Fruit fly (Drosophila melanogaster): ENCODE data around the gene CG7567.

Gene CG7567

DNA sequence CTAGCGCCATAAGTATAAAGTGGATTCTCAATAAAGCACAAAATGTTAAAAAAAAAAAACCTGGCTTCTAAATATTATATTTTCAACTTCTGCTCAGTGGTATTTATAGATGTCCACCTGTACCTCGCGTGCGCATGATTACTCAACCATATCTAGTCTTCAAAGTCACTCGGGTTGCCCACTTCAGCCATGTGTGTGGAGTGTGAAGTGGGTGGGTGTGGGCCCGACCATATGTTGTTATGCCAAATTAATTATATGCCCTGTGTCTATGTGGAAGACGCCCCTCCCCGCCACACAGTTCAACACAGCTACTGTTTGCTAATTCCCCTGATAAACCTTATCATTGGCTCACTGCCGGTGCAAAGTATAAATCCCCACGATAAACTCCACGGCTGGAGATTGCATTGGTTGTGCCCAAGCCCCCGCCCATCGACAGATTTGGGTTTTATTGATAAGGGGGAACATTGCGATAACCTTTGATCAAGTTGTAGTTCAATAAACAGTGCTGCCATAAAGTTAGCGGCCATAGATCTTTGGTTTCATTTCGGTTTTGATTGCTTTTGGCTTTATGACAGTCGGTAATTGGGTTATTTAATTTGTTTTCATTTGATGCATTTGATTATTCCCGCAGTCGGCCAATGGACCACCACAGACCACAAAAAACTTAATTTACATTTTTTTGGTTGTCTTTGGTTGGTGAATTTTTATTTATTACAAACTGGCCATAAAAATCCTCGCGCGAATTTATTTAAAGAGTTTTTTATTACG lies 33.0 kb upstream of the CG7567 start (continued):
- TF ChIP-seq CG13894 (tag; optimal IDR thresholded peaks at IDR 0.05) = no peak
- no peak for TF ChIP-seq CG6689 (GFP tag; IDR thresholded peaks at IDR 0.05)
- no peak for TF ChIP-seq NC2α (GFP tag; optimal IDR thresholded peaks at IDR 0.05)
- no peak for TF ChIP-seq CG7372 (GFP tag; IDR thresholded peaks at IDR 0.05)
- no peak for TF ChIP-seq kni (GFP tag; optimal IDR thresholded peaks at IDR 0.05)
- TF ChIP-seq chinmo (GFP tag; IDR thresholded peaks at IDR 0.05; ENCODE audit: partially characterized antibody) = peak; percentile 77; the same call in 1 of the 4 replicates
- TF ChIP-seq CG4707 (GFP tag; optimal IDR thresholded peaks at IDR 0.05) = no peak
- peak; percentile 71 for TF ChIP-seq Hey (tag; optimal IDR thresholded peaks at IDR 0.05)
- TF ChIP-seq slbo (GFP tag; IDR thresholded peaks at IDR 0.05) = peak; percentile 26; the same call in 1 of the 2 replicates
- TF ChIP-seq ssp (GFP tag; IDR thresholded peaks at IDR 0.05) = no peak
- no peak for TF ChIP-seq Side (GFP tag; optimal IDR thresholded peaks at IDR 0.05)
- TF ChIP-seq twi (tag; optimal IDR thresholded peaks at IDR 0.05) = peak; percentile 34
- no peak for TF ChIP-seq CG6791 (GFP tag; IDR thresholded peaks at IDR 0.05; ENCODE audit: partially characterized antibody)
- no peak for TF ChIP-seq B-H2 (GFP tag; optimal IDR thresholded peaks at IDR 0.05)
- TF ChIP-seq odd (GFP tag; optimal IDR thresholded peaks at IDR 0.05) = peak; percentile 17
- TF ChIP-seq lab (GFP tag; optimal IDR thresholded peaks at IDR 0.05) = peak; percentile 65
- TF ChIP-seq sens-2 (GFP tag; IDR thresholded peaks at IDR 0.05) = peak; percentile 26; the same call in 1 of the 2 replicates
- no peak for TF ChIP-seq Fer2 (tag; optimal IDR thresholded peaks at IDR 0.05)
- no peak for TF ChIP-seq CG12744 (GFP tag; optimal IDR thresholded peaks at IDR 0.05)
- TF ChIP-seq gt (GFP tag; IDR thresholded peaks at IDR 0.05) = no peak
- no peak for TF ChIP-seq CG4424 (GFP tag; optimal IDR thresholded peaks at IDR 0.05)
- 0 out of 2 replicates have a peak, but pooled peaks have one; percentile 27 for TF ChIP-seq sob (GFP tag; IDR thresholded peaks at IDR 0.05)
- no peak for TF ChIP-seq CG8944 (GFP tag; optimal IDR thresholded peaks at IDR 0.05)
- TF ChIP-seq prd (optimal IDR thresholded peaks at IDR 0.05) = no peak
- no peak for TF ChIP-seq prd (GFP tag; IDR thresholded peaks at IDR 0.05)
- TF ChIP-seq CG11093 (GFP tag; IDR thresholded peaks at IDR 0.05) = no peak
- no peak for TF ChIP-seq dysf (GFP tag; IDR thresholded peaks at IDR 0.05)
- TF ChIP-seq grau (tag; optimal IDR thresholded peaks at IDR 0.05) = peak; percentile 67
- TF ChIP-seq CG8388 (GFP tag; optimal IDR thresholded peaks at IDR 0.05) = peak; percentile 81
- TF ChIP-seq CrebB (tag; optimal IDR thresholded peaks at IDR 0.05) = no peak
- peak; percentile 46 for TF ChIP-seq crol (GFP tag; IDR thresholded peaks at IDR 0.05)
- no peak for TF ChIP-seq Hmx (GFP tag; optimal IDR thresholded peaks at IDR 0.05)
- peak; percentile 16 for TF ChIP-seq Vsx1 (GFP tag; optimal IDR thresholded peaks at IDR 0.05)
- no peak for TF ChIP-seq ci (GFP tag; IDR thresholded peaks at IDR 0.05)
- no peak for TF ChIP-seq Ptx1 (GFP tag; IDR thresholded peaks at IDR 0.05)
- no peak for TF ChIP-seq CoRest (tag; optimal IDR thresholded peaks at IDR 0.05)
- TF ChIP-seq CHES-1-like (GFP tag; optimal IDR thresholded peaks at IDR 0.05) = no peak
- peak; percentile 71 for TF ChIP-seq sug (tag; optimal IDR thresholded peaks at IDR 0.05)
- no peak for TF ChIP-seq tin (GFP tag; optimal IDR thresholded peaks at IDR 0.05)
- no peak for TF ChIP-seq CG9817 (tag; optimal IDR thresholded peaks at IDR 0.05)
- peak in 1 of 2 experiments; percentile 92 for TF ChIP-seq Hr78 (GFP tag; optimal IDR thresholded peaks at IDR 0.05)
- TF ChIP-seq bcd (GFP tag; optimal IDR thresholded peaks at IDR 0.05) = no peak
- TF ChIP-seq CG18262 (tag; optimal IDR thresholded peaks at IDR 0.05) = no peak
- no peak for TF ChIP-seq CG17802 (tag; optimal IDR thresholded peaks at IDR 0.05)
- no peak for TF ChIP-seq toy (GFP tag; IDR thresholded peaks at IDR 0.05)
- TF ChIP-seq Gug (GFP tag; IDR thresholded peaks at IDR 0.05) = no peak
- TF ChIP-seq Six4 (GFP tag; optimal IDR thresholded peaks at IDR 0.05) = no peak
- peak; percentile 12 for TF ChIP-seq CG7839 (tag; optimal IDR thresholded peaks at IDR 0.05)
- peak; percentile 55 for TF ChIP-seq BtbVII (GFP tag; optimal IDR thresholded peaks at IDR 0.05)
- no peak for TF ChIP-seq CG33557 (GFP tag; optimal IDR thresholded peaks at IDR 0.05)
